Fruit fly (Drosophila melanogaster) whole organism, pupa: ENCODE data around the gene CG13720.

ENCODE experiments used
- CG12605 ChIP-seq: fragments of 200-800 bp; sonication (Bioruptor generic); IDR thresholded peaks from 2 replicates; pipeline ENCODE4 v1.3.6; 2022; ENCODE audit warnings: missing biosample characterization, missing genetic modification characterization
- CG14655 ChIP-seq: fragments of 200-800 bp; sonication (Bioruptor generic); optimal IDR thresholded peaks from 3 replicates; lab custom pipeline; 2017; ENCODE audit warnings: mild to moderate bottlenecking, missing biosample characterization, missing genetic modification reagents, missing genetic modification characterization
- CG34367 ChIP-seq: fragments of 200-800 bp; sonication (Bioruptor generic); optimal IDR thresholded peaks from 2 replicates; lab custom pipeline; 2018; ENCODE audit warnings: missing biosample characterization, mild to moderate bottlenecking, missing genetic modification characterization
- CG9948 ChIP-seq: fragments of 200-800 bp; sonication (Bioruptor generic); optimal IDR thresholded peaks from 2 replicates; lab custom pipeline; 2018; ENCODE audit warnings: missing biosample characterization, mild to moderate bottlenecking, missing genetic modification characterization, moderate library complexity
- Ets98B ChIP-seq: fragments of 200-800 bp; sonication (Bioruptor generic); IDR thresholded peaks from 2 replicates; pipeline ENCODE4 v1.3.6; 2022; ENCODE audit warnings: missing biosample characterization, missing genetic modification characterization
- gl ChIP-seq: fragments of 200-800 bp; sonication (Bioruptor generic); optimal IDR thresholded peaks from 2 replicates; lab custom pipeline; 2018; ENCODE audit warnings: missing biosample characterization, mild to moderate bottlenecking, missing genetic modification characterization

- TF ChIP-seq CG14655 (no peak), CG12605 (GFP tag; lab: Robert Waterston, UW) (no peak), CG34367 (tag; lab: Kevin White, UChicago) (no peak), Ets98B (GFP tag; lab: Robert Waterston, UW) (no peak), gl (no peak), CG9948 (tag; lab: Kevin White, UChicago) (no peak)
These were observed 39.8 kb downstream of the CG13720 start, which contains the start of gene CG15022 for dm6 chr3L:4460307-4461088.
